Worm (Caenorhabditis elegans): ENCODE results near the gene srg-5.

The srg-5 gene

ce11 chrIII:6280070-6280596 lies 15.8 kb upstream of the srg-5 start, which contains the start of gene hmg-1.2:
Gene hmg-1.2 (plus strand): TSS chrIII:6280380.
- TF ChIP-seq ceh-18 (tag; optimal IDR thresholded peaks at IDR 0.05), result peak; percentile 77
- TF ChIP-seq unc-55 (GFP tag; optimal IDR thresholded peaks at IDR 0.05), result peak; percentile 79
- TF ChIP-seq ceh-34 (tag; optimal IDR thresholded peaks at IDR 0.05), result peak; percentile 68
- TF ChIP-seq pros-1 (tag; optimal IDR thresholded peaks at IDR 0.05), result peak; percentile 79
- TF ChIP-seq tbx-2 (tag; optimal IDR thresholded peaks at IDR 0.05), result peak; percentile 51
- peak; percentile 29 for TF ChIP-seq ceh-14 (tag; optimal IDR thresholded peaks at IDR 0.05)
- TF ChIP-seq unc-42 (tag; optimal IDR thresholded peaks at IDR 0.05), result peak; percentile 37
- peak; percentile 74 for TF ChIP-seq hlh-30 (tag; optimal IDR thresholded peaks at IDR 0.05; ENCODE audit: insufficient read depth)
- peak; percentile 76 for TF ChIP-seq nfya-1 (tag; optimal IDR thresholded peaks at IDR 0.05)
- no peak for TF ChIP-seq gmeb-2 (tag; optimal IDR thresholded peaks at IDR 0.05)
- no peak for TF ChIP-seq ceh-19 (GFP tag; optimal IDR thresholded peaks at IDR 0.05)
- TF ChIP-seq fkh-6 (tag; optimal IDR thresholded peaks at IDR 0.05), result peak; percentile 40
- TF ChIP-seq ama-1 (optimal IDR thresholded peaks at IDR 0.05), result peak; percentile 59
- TF ChIP-seq madf-2 (tag; optimal IDR thresholded peaks at IDR 0.05), result peak; percentile 54
- no peak for TF ChIP-seq ceh-6 (GFP tag; optimal IDR thresholded peaks at IDR 0.05)
- TF ChIP-seq ceh-31 (tag; optimal IDR thresholded peaks at IDR 0.05), result peak; percentile 79
- peak; percentile 15 for TF ChIP-seq sdc-2 (tag; optimal IDR thresholded peaks at IDR 0.05)
- TF ChIP-seq ref-2 (tag; optimal IDR thresholded peaks at IDR 0.05), result peak; percentile 70
- no peak for TF ChIP-seq fax-1 (tag; optimal IDR thresholded peaks at IDR 0.05)
- peak; percentile 4 for TF ChIP-seq ceh-48 (tag; optimal IDR thresholded peaks at IDR 0.05)
- TF ChIP-seq rnt-1 (tag; optimal IDR thresholded peaks at IDR 0.05), result peak; percentile 48

- TF ChIP-seq unc-3 (GFP tag; conservative IDR thresholded peaks at IDR 0.05), result no peak
- no peak for TF ChIP-seq unc-3 (tag; optimal IDR thresholded peaks at IDR 0.05)
- TF ChIP-seq ceh-19 (GFP tag; optimal IDR thresholded peaks at IDR 0.05), result no peak
- no peak for TF ChIP-seq madf-2 (tag; optimal IDR thresholded peaks at IDR 0.05)
- TF ChIP-seq pha-4 (tag; optimal IDR thresholded peaks at IDR 0.05), result no peak
- no peak for TF ChIP-seq pag-3 (tag; optimal IDR thresholded peaks at IDR 0.05; ENCODE audit: borderline replicate concordance)
- no peak for TF ChIP-seq elt-4 (tag; optimal IDR thresholded peaks at IDR 0.05)
- TF ChIP-seq ceh-30 (tag; optimal IDR thresholded peaks at IDR 0.05), result no peak
- TF ChIP-seq dmd-4 (tag; optimal IDR thresholded peaks at IDR 0.05; ENCODE audit: borderline replicate concordance), result no peak
- TF ChIP-seq hlh-6 (tag; optimal IDR thresholded peaks at IDR 0.05), result no peak
- no peak for TF ChIP-seq pros-1 (tag; optimal IDR thresholded peaks at IDR 0.05)
These were observed 15.1 kb upstream of the srg-5 start for ce11 chrIII:6279453-6279852.

- TF ChIP-seq unc-42 (tag; optimal IDR thresholded peaks at IDR 0.05), result peak; percentile 34
- peak; percentile 54 for TF ChIP-seq nfya-1 (tag; optimal IDR thresholded peaks at IDR 0.05)
- TF ChIP-seq sdc-2 (tag; optimal IDR thresholded peaks at IDR 0.05), result no peak
- TF ChIP-seq dve-1 (tag; optimal IDR thresholded peaks at IDR 0.05), result peak; percentile 11
- TF ChIP-seq hlh-30 (tag; optimal IDR thresholded peaks at IDR 0.05; ENCODE audit: insufficient read depth), result peak; percentile 71
These were observed 14.0 kb upstream of the srg-5 start, which contains the start of gene C18F10.7 for ce11 chrIII:6278301-6278827. Gene C18F10.7 (minus strand): TSS chrIII:6278351.

ce11 chrIII:6272868-6273267 lies 8.5 kb upstream of the srg-5 start, which contains the start of gene C18F10.2:
Gene C18F10.2 (plus strand): TSS chrIII:6273168.
- TF ChIP-seq fax-1 (tag; optimal IDR thresholded peaks at IDR 0.05) (no peak), T23F11.4 (GFP tag; optimal IDR thresholded peaks at IDR 0.05) (no peak), nhr-232 (tag; optimal IDR thresholded peaks at IDR 0.05) (no peak), hlh-15 (tag; optimal IDR thresholded peaks at IDR 0.05) (no peak), fkh-6 (tag; optimal IDR thresholded peaks at IDR 0.05) (no peak)

- TF ChIP-seq ceh-48 (tag; optimal IDR thresholded peaks at IDR 0.05), result no peak
- no peak for TF ChIP-seq fkh-6 (tag; optimal IDR thresholded peaks at IDR 0.05)
- TF ChIP-seq ceh-31 (tag; optimal IDR thresholded peaks at IDR 0.05), result no peak
- TF ChIP-seq nfya-1 (tag; optimal IDR thresholded peaks at IDR 0.05), result no peak
- no peak for TF ChIP-seq ztf-16 (tag; optimal IDR thresholded peaks at IDR 0.05)
- no peak for TF ChIP-seq eyg-1 (tag; optimal IDR thresholded peaks at IDR 0.05)
- no peak for TF ChIP-seq elt-2 (tag; optimal IDR thresholded peaks at IDR 0.05)
- TF ChIP-seq che-1 (tag; optimal IDR thresholded peaks at IDR 0.05), result no peak
These were observed 5.9 kb upstream of the srg-5 start, which contains the start of gene srg-3 for ce11 chrIII:6270277-6270676. Gene srg-3 (minus strand): TSS chrIII:6270377.
